Worm (Caenorhabditis elegans) whole organism, young adult: ENCODE data around the gene T24C4.3.

Source experiments
- B0336.3 ChIP-seq: fragments of 200-800 bp; sonication (Bioruptor generic); IDR thresholded peaks from 2 replicates; pipeline ENCODE4 v1.3.6; 2022; ENCODE audit warnings: missing genetic modification characterization, missing compliant biosample characterization
- C06A6.2 ChIP-seq: fragments of 200-800 bp; sonication (Bioruptor generic); conservative IDR thresholded peaks from 2 replicates; pipeline ENCODE4 v1.3.6; 2022; ENCODE audit warnings: missing genetic modification characterization, missing compliant biosample characterization
- C17E4.6 ChIP-seq: fragments of 200-800 bp; sonication (Bioruptor generic); IDR thresholded peaks from 2 replicates; pipeline ENCODE4 v1.3.6; 2022; ENCODE audit warnings: missing genetic modification reagents, missing genetic modification characterization, missing compliant biosample characterization
- F39B2.1 ChIP-seq: fragments of 200-800 bp; sonication (Bioruptor generic); IDR thresholded peaks from 2 replicates; pipeline ENCODE4 v1.3.6; 2022; ENCODE audit warnings: missing genetic modification reagents, missing genetic modification characterization, missing compliant biosample characterization
- Y79H2A.3 ChIP-seq: fragments of 200-800 bp; sonication (Bioruptor generic); conservative IDR thresholded peaks from 2 replicates; pipeline ENCODE4 v1.3.6; 2022; ENCODE audit warnings: missing genetic modification reagents, missing genetic modification characterization, missing compliant biosample characterization
- aptf-3 ChIP-seq: fragments of 200-800 bp; sonication (Bioruptor generic); IDR thresholded peaks from 2 replicates; pipeline ENCODE4 v1.3.6; 2022; ENCODE audit warnings: missing genetic modification characterization, missing compliant biosample characterization
- atf-7 ChIP-seq: sonication (generic microtip); optimal IDR thresholded peaks from 2 replicates; lab custom pipeline; 2017; ENCODE audit warnings: mild to moderate bottlenecking, missing genetic modification characterization, missing compliant biosample characterization
- athp-1 ChIP-seq: sonication (generic microtip); optimal IDR thresholded peaks from 2 replicates; lab custom pipeline; 2017; ENCODE audit warnings: mild to moderate bottlenecking, missing genetic modification characterization, missing compliant biosample characterization
- attf-3 ChIP-seq: fragments of 200-800 bp; sonication (Bioruptor generic); conservative IDR thresholded peaks from 2 replicates; pipeline ENCODE4 v1.3.6; 2022; ENCODE audit warnings: missing genetic modification reagents, missing genetic modification characterization, missing compliant biosample characterization
- attf-5 ChIP-seq: fragments of 200-800 bp; sonication (Bioruptor generic); optimal IDR thresholded peaks from 2 replicates; lab custom pipeline; 2018; ENCODE audit warnings: mild to moderate bottlenecking, missing genetic modification characterization, missing compliant biosample characterization
- cebp-2 ChIP-seq: fragments of 200-800 bp; sonication (Bioruptor generic); IDR thresholded peaks from 2 replicates; pipeline ENCODE4 v1.3.6; 2022; ENCODE audit warnings: missing genetic modification characterization, missing compliant biosample characterization
- ceh-79 ChIP-seq: sonication (generic microtip); optimal IDR thresholded peaks from 2 replicates; lab custom pipeline; 2017; ENCODE audit warnings: mild to moderate bottlenecking, missing genetic modification characterization, missing compliant biosample characterization
- dpff-1 ChIP-seq: sonication (generic microtip); optimal IDR thresholded peaks from 2 replicates; lab custom pipeline; 2017; ENCODE audit warnings: mild to moderate bottlenecking, missing genetic modification characterization, missing compliant biosample characterization
- efl-1 ChIP-seq: fragments of 150-350 bp; optimal IDR thresholded peaks from 2 replicates; lab custom pipeline; 2014; ENCODE audit warnings: missing biosample characterization, missing genetic modification reagents, missing genetic modification characterization
- egl-44 ChIP-seq: fragments of 200-800 bp; sonication (Bioruptor generic); IDR thresholded peaks from 2 replicates; pipeline ENCODE4 v1.3.6; 2022; ENCODE audit warnings: missing genetic modification reagents, missing genetic modification characterization, missing compliant biosample characterization
- egrh-3 ChIP-seq: fragments of 200-800 bp; sonication (Bioruptor generic); IDR thresholded peaks from 2 replicates; pipeline ENCODE4 v1.3.6; 2022; ENCODE audit warnings: missing genetic modification reagents, missing genetic modification characterization, missing compliant biosample characterization
- hlh-12 ChIP-seq: sonication (generic microtip); optimal IDR thresholded peaks from 2 replicates; lab custom pipeline; 2016; ENCODE audit warnings: missing genetic modification characterization, missing compliant biosample characterization
- hlh-26 ChIP-seq: fragments of 200-800 bp; sonication (Bioruptor generic); conservative IDR thresholded peaks from 2 replicates; pipeline ENCODE4 v1.3.6; 2022; ENCODE audit warnings: missing genetic modification reagents, missing genetic modification characterization, missing compliant biosample characterization
- hsf-1 ChIP-seq: fragments of 200-800 bp; sonication (Bioruptor generic); IDR thresholded peaks from 2 replicates; pipeline ENCODE4 v1.3.6; 2022; ENCODE audit warnings: missing genetic modification reagents, missing genetic modification characterization, missing compliant biosample characterization
- lin-35 ChIP-seq, 3 experiments: fragments of 150-350 bp in 2 of 3; sonication (generic microtip) in 1 of 3; optimal IDR thresholded peaks; 2 replicates each; lab custom pipeline; 2014 to 2018; ENCODE audit warnings: missing biosample characterization in 3 of 3, missing genetic modification characterization in 3 of 3, missing genetic modification reagents in 3 of 3
- lin-54 ChIP-seq: fragments of 200-800 bp; sonication (Bioruptor generic); optimal IDR thresholded peaks from 2 replicates; lab custom pipeline; 2018; ENCODE audit warnings: mild to moderate bottlenecking, missing genetic modification characterization, missing compliant biosample characterization
- lsl-1 ChIP-seq: fragments of 200-800 bp; sonication (Bioruptor generic); optimal IDR thresholded peaks from 2 replicates; lab custom pipeline; 2018; ENCODE audit warnings: mild to moderate bottlenecking, missing genetic modification characterization, moderate library complexity, missing compliant biosample characterization
- madf-6 ChIP-seq: fragments of 200-800 bp; sonication (Bioruptor generic); IDR thresholded peaks from 2 replicates; pipeline ENCODE4 v1.3.6; 2022; ENCODE audit warnings: missing genetic modification reagents, missing genetic modification characterization, missing compliant biosample characterization
- mcd-1 ChIP-seq: fragments of 200-800 bp; sonication (Bioruptor generic); IDR thresholded peaks from 2 replicates; pipeline ENCODE4 v1.3.6; 2022; ENCODE audit warnings: missing genetic modification reagents, missing genetic modification characterization, missing compliant biosample characterization
- mes-4 ChIP-seq: sonication (generic microtip); optimal IDR thresholded peaks from 2 replicates; lab custom pipeline; 2016; ENCODE audit warnings: missing genotype, missing genetic modification characterization, missing compliant biosample characterization
- nfya-2 ChIP-seq: fragments of 200-800 bp; sonication (Bioruptor generic); IDR thresholded peaks from 2 replicates; pipeline ENCODE4 v1.3.6; 2022; ENCODE audit warnings: missing genetic modification reagents, missing genetic modification characterization, missing compliant biosample characterization
- nhr-27 ChIP-seq: fragments of 200-800 bp; sonication (Bioruptor generic); optimal IDR thresholded peaks from 2 replicates; lab custom pipeline; 2018; ENCODE audit warnings: mild to moderate bottlenecking, missing genetic modification characterization, moderate library complexity, missing compliant biosample characterization
- nhr-80 ChIP-seq: sonication (generic microtip); optimal IDR thresholded peaks from 2 replicates; lab custom pipeline; 2016; ENCODE audit warnings: missing genetic modification characterization, missing compliant biosample characterization
- rcor-1 ChIP-seq: fragments of 200-800 bp; sonication (Bioruptor generic); IDR thresholded peaks from 2 replicates; pipeline ENCODE4 v1.3.6; 2022; ENCODE audit warnings: missing genetic modification reagents, missing genetic modification characterization, missing compliant biosample characterization
- snpc-1.3 ChIP-seq: sonication (generic microtip); optimal IDR thresholded peaks from 2 replicates; lab custom pipeline; 2017; ENCODE audit warnings: missing genetic modification characterization, mild to moderate bottlenecking, missing compliant biosample characterization, antibody characterized with exemption, moderate library complexity, missing genotype, missing genetic modification reagents; ENCODE audit not compliant: insufficient read depth
- snpc-3.4 ChIP-seq: sonication (generic microtip); optimal IDR thresholded peaks from 2 replicates; lab custom pipeline; 2017; ENCODE audit warnings: missing genetic modification characterization, mild to moderate bottlenecking, missing compliant biosample characterization, antibody characterized with exemption, moderate library complexity, missing genotype, missing genetic modification reagents
- tbp1 ChIP-seq: fragments of 200-800 bp; sonication (Bioruptor generic); optimal IDR thresholded peaks from 2 replicates; lab custom pipeline; 2018; ENCODE audit warnings: mild to moderate bottlenecking, missing genetic modification characterization, missing compliant biosample characterization
- unc-130 ChIP-seq: sonication (generic microtip); optimal IDR thresholded peaks from 2 replicates; lab custom pipeline; 2016; ENCODE audit warnings: missing genetic modification reagents, missing genetic modification characterization, missing compliant biosample characterization
- zfh-2 ChIP-seq: fragments of 200-800 bp; sonication (Bioruptor generic); conservative IDR thresholded peaks from 2 replicates; pipeline ENCODE4 v1.3.6; 2022; ENCODE audit warnings: missing genetic modification reagents, missing genetic modification characterization, missing compliant biosample characterization
- zim-3 ChIP-seq: sonication (generic microtip); optimal IDR thresholded peaks from 2 replicates; lab custom pipeline; 2017; ENCODE audit warnings: mild to moderate bottlenecking, missing genetic modification characterization, moderate library complexity, missing compliant biosample characterization
- ztf-18 ChIP-seq: sonication (generic microtip); optimal IDR thresholded peaks from 2 replicates; lab custom pipeline; 2016; ENCODE audit warnings: missing genotype, mild to moderate bottlenecking, missing genetic modification characterization, missing compliant biosample characterization
- ztf-3 ChIP-seq: fragments of 200-800 bp; sonication (Bioruptor generic); optimal IDR thresholded peaks from 2 replicates; lab custom pipeline; 2018; ENCODE audit warnings: mild to moderate bottlenecking, missing genetic modification characterization, missing compliant biosample characterization
- ztf-6 ChIP-seq: fragments of 200-800 bp; sonication (Bioruptor generic); IDR thresholded peaks from 2 replicates; pipeline ENCODE4 v1.3.6; 2022; ENCODE audit warnings: missing genetic modification reagents, missing genetic modification characterization, missing compliant biosample characterization

Gene T24C4.3

ce11 chrIII:859898-860297 is 12.4 kb downstream of the T24C4.3 start, which contains the start of gene exos-4.2 (continued):
- TF ChIP-seq mcd-1 (GFP tag; lab: Robert Waterston, UW) = no peak

ce11 chrIII:856908-857307 is 15.4 kb downstream of the T24C4.3 start:
- no peak for TF ChIP-seq ztf-18

ce11 chrIII:856260-856659 is 16.0 kb downstream of the T24C4.3 start, which contains the start of gene K02F3.12:
K02F3.12 (plus strand) TSS chrIII:856560.
- no peak for TF ChIP-seq zim-3 (tag; lab: Kevin White, UChicago)
- no peak for TF ChIP-seq ztf-6
- TF ChIP-seq unc-130 = no peak
- TF ChIP-seq lin-35 (GFP tag; optimal IDR thresholded peaks at IDR 0.05; lab: Kevin White, UChicago) = no peak
- no peak for TF ChIP-seq dpff-1 (tag; lab: Kevin White, UChicago)
- no peak for TF ChIP-seq F39B2.1
- TF ChIP-seq egl-44 = no peak
- no peak for TF ChIP-seq lsl-1 (GFP tag; lab: Kevin White, UChicago)
- no peak for TF ChIP-seq ztf-3 (GFP tag; lab: Kevin White, UChicago)
- no peak for TF ChIP-seq hlh-12
- no peak for TF ChIP-seq cebp-2 (GFP tag; lab: Robert Waterston, UW)
- TF ChIP-seq C17E4.6 (GFP tag; lab: Robert Waterston, UW) = no peak
- TF ChIP-seq atf-7 (tag; lab: Kevin White, UChicago) = no peak
- TF ChIP-seq athp-1 (tag; lab: Kevin White, UChicago) = no peak
- no peak for TF ChIP-seq rcor-1 (GFP tag; lab: Robert Waterston, UW)
- no peak for TF ChIP-seq nhr-27

ce11 chrIII:853859-854359 is 18.4 kb downstream of the T24C4.3 start, which contains the start of the genes rnp-5 and tag-51:
rnp-5 (minus strand) TSS chrIII:853909.
tag-51 (plus strand) TSS chrIII:854221.
- TF ChIP-seq efl-1 (GFP tag; lab: Kevin White, UChicago) (no peak), attf-3 (GFP tag; lab: Robert Waterston, UW) (peak; percentile 89)

ce11 chrIII:853414-853813 is 18.9 kb downstream of the T24C4.3 start:
- TF ChIP-seq zfh-2 (GFP tag; lab: Robert Waterston, UW) = peak; percentile 91
- TF ChIP-seq egrh-3 (GFP tag; lab: Robert Waterston, UW) = peak; percentile 73; the same call in 1 of the 2 replicates
- TF ChIP-seq snpc-1.3 = no peak

DNA sequence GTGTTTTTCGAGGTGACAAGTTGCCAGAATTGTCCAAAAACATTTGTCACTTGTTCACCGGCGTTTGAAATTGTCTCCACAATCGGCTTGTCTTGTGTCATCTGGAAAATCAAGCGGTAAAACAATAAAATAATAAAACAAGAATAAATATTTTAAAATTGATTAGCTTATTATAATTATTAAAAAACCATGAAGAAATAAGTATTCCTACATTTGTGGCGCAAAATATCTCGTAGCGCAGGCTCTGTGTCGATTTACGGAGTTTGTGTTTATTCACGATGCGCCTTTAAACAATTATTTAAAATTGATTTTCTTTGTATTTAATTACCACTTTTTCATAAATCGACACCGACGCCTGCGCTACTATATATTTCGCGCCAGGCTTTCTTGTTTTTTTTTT is 20.0 kb downstream of the T24C4.3 start, which contains the start of gene moma-1:
TSS of gene moma-1 (minus strand) at position 101 of the 400 bp plus-strand sequence.
- peak; percentile 10 for TF ChIP-seq ceh-79
- TF ChIP-seq madf-6 (GFP tag; lab: Robert Waterston, UW) = peak; percentile 14; the same call in 1 of the 2 replicates
- peak; percentile 27 for TF ChIP-seq efl-1 (GFP tag; lab: Kevin White, UChicago)
- peak; percentile 35 for TF ChIP-seq snpc-3.4 (tag; lab: Kevin White, UChicago)
- TF ChIP-seq aptf-3 (GFP tag; lab: Robert Waterston, UW) = no peak

- TF ChIP-seq hlh-26 (no peak), lin-35 (GFP tag; optimal IDR thresholded peaks at IDR 0.05; lab: Kevin White, UChicago) (peak in 1 of 3 experiments; percentile 68), mcd-1 (GFP tag; lab: Robert Waterston, UW) (peak; percentile 91), tbp1 (peak; percentile 29), C06A6.2 (GFP tag; lab: Robert Waterston, UW) (no peak), zim-3 (tag; lab: Kevin White, UChicago) (no peak), B0336.3 (GFP tag; lab: Robert Waterston, UW) (no peak), nfya-2 (GFP tag; lab: Robert Waterston, UW) (no peak), nhr-80 (tag; lab: Kevin White, UChicago) (peak; percentile 48), attf-5 (GFP tag; lab: Kevin White, UChicago) (peak; percentile 12), hsf-1 (GFP tag; lab: Robert Waterston, UW) (no peak), C17E4.6 (GFP tag; lab: Robert Waterston, UW) (no peak), efl-1 (GFP tag; lab: Kevin White, UChicago) (peak; percentile 57), lin-54 (GFP tag; lab: Kevin White, UChicago) (peak; percentile 70), mes-4 (tag; lab: Kevin White, UChicago) (no peak), Y79H2A.3 (GFP tag; lab: Robert Waterston, UW) (no peak)
Measured at ce11 chrIII:845485-845884, 26.8 kb downstream of the T24C4.3 start, which contains the start of gene K02F3.2. K02F3.2 (plus strand) TSS chrIII:845841.
